Worm (Caenorhabditis elegans) whole organism, L4 larva: ENCODE results near the gene clec-133.
A peak's percentile ranks its signal among the peaks of the same experiment; 100 is the strongest.

Experiments used
- R02D3.7 ChIP-seq: fragments of 150-350 bp; sonication (generic microtip); optimal IDR thresholded peaks from 3 replicates; lab custom pipeline; 2014; ENCODE audit warnings: missing biosample characterization, missing genetic modification characterization
- Y105C5A.15 ChIP-seq: fragments of 200-800 bp; sonication (Bioruptor generic); IDR thresholded peaks from 2 replicates; pipeline ENCODE4 v1.3.6; 2022; ENCODE audit warnings: missing genetic modification characterization, missing compliant biosample characterization
- Y75B8A.6 ChIP-seq: fragments of 200-800 bp; sonication (Bioruptor generic); IDR thresholded peaks from 2 replicates; pipeline ENCODE4 v1.3.6; 2022; ENCODE audit warnings: missing genetic modification reagents, missing genetic modification characterization, missing compliant biosample characterization
- ZK337.2 ChIP-seq: fragments of 200-800 bp; sonication (Bioruptor generic); IDR thresholded peaks from 2 replicates; pipeline ENCODE4 v1.3.6; 2022; ENCODE audit warnings: missing genetic modification reagents, missing genetic modification characterization, missing compliant biosample characterization
- aha-1 ChIP-seq: fragments of 150-350 bp; peaks from one replicate; lab custom pipeline; 2014; ENCODE audit warnings: missing biosample characterization, missing genetic modification characterization
- attf-4 ChIP-seq: sonication (generic microtip); optimal IDR thresholded peaks from 3 replicates; lab custom pipeline; 2017; ENCODE audit warnings: missing biosample characterization, missing genetic modification characterization
- ceh-32 ChIP-seq: sonication (generic microtip); optimal IDR thresholded peaks from 2 replicates; lab custom pipeline; 2016; ENCODE audit warnings: mild to moderate bottlenecking, missing genetic modification characterization, missing compliant biosample characterization; ENCODE audit not compliant: poor library complexity
- ceh-82 ChIP-seq: sonication (generic microtip); optimal IDR thresholded peaks from 2 replicates; lab custom pipeline; 2017; ENCODE audit warnings: missing biosample characterization, missing genetic modification characterization
- daf-16 ChIP-seq, 3 experiments: sonication (generic microtip); optimal IDR thresholded peaks; 2 replicates each; lab custom pipeline; 2016 to 2017; ENCODE audit warnings: missing genetic modification characterization in 3 of 3, missing genetic modification reagents in 3 of 3, mild to moderate bottlenecking in 2 of 3, missing compliant biosample characterization in 2 of 3, missing biosample characterization in 1 of 3, moderate library complexity in 1 of 3
- daf-8 ChIP-seq: fragments of 200-800 bp; sonication (Bioruptor generic); IDR thresholded peaks from 2 replicates; pipeline ENCODE4 v1.3.6; 2022; ENCODE audit warnings: missing genetic modification characterization, missing compliant biosample characterization
- duxl-1 ChIP-seq: sonication (generic microtip); optimal IDR thresholded peaks from 2 replicates; lab custom pipeline; 2016; ENCODE audit warnings: mild to moderate bottlenecking, missing genetic modification characterization, moderate library complexity, missing compliant biosample characterization; ENCODE audit not compliant: poor library complexity
- jun-1 ChIP-seq: fragments of 150-350 bp; optimal IDR thresholded peaks from 2 replicates; lab custom pipeline; 2014; ENCODE audit warnings: missing biosample characterization, missing genetic modification reagents, missing genetic modification characterization
- lim-7 ChIP-seq: fragments of 200-800 bp; sonication (Bioruptor generic); IDR thresholded peaks from 2 replicates; pipeline ENCODE4 v1.3.6; 2022; ENCODE audit warnings: missing genetic modification characterization, missing compliant biosample characterization
- lin-15B ChIP-seq: fragments of 150-350 bp; sonication (generic microtip); optimal IDR thresholded peaks from 3 replicates; lab custom pipeline; 2014; ENCODE audit warnings: missing biosample characterization, missing genetic modification characterization
- lin-38 ChIP-seq: fragments of 200-800 bp; sonication (Bioruptor generic); IDR thresholded peaks from 2 replicates; pipeline ENCODE4 v1.3.6; 2022; ENCODE audit warnings: missing genetic modification reagents, missing genetic modification characterization, missing compliant biosample characterization
- lsy-2 ChIP-seq, 2 experiments: fragments of 150-350 bp in 1 of 2; sonication (generic microtip) in 1 of 2; optimal IDR thresholded peaks; 2 replicates each; lab custom pipeline; 2014 to 2017; ENCODE audit warnings: missing biosample characterization in 2 of 2, missing genetic modification characterization in 2 of 2
- mep-1 ChIP-seq: fragments of 150-350 bp; sonication (generic microtip); optimal IDR thresholded peaks from 3 replicates; lab custom pipeline; 2014; ENCODE audit warnings: missing biosample characterization, missing genetic modification characterization
- nhr-10 ChIP-seq: fragments of 150-350 bp; optimal IDR thresholded peaks from 2 replicates; lab custom pipeline; 2014; ENCODE audit warnings: missing biosample characterization, missing genetic modification characterization
- nhr-11 ChIP-seq: fragments of 150-350 bp; optimal IDR thresholded peaks from 2 replicates; lab custom pipeline; 2014; ENCODE audit warnings: missing biosample characterization, missing genetic modification characterization
- nhr-77 ChIP-seq: fragments of 150-350 bp; optimal IDR thresholded peaks from 2 replicates; lab custom pipeline; 2014; ENCODE audit warnings: missing biosample characterization, missing genetic modification characterization
- pqm-1 ChIP-seq: sonication (generic microtip); optimal IDR thresholded peaks from 2 replicates; lab custom pipeline; 2017; ENCODE audit warnings: missing biosample characterization, missing genetic modification characterization
- snpc-4 ChIP-seq: fragments of 150-350 bp; optimal IDR thresholded peaks from 2 replicates; lab custom pipeline; 2014; ENCODE audit warnings: missing biosample characterization, missing genetic modification characterization
- spr-1 ChIP-seq: sonication (generic microtip); optimal IDR thresholded peaks from 2 replicates; lab custom pipeline; 2016; ENCODE audit warnings: mild to moderate bottlenecking, missing genetic modification characterization, missing compliant biosample characterization
- spr-3 ChIP-seq: fragments of 200-800 bp; sonication (Bioruptor generic); optimal IDR thresholded peaks from 2 replicates; lab custom pipeline; 2018; ENCODE audit warnings: mild to moderate bottlenecking, missing genetic modification characterization, missing compliant biosample characterization
- tag-97 ChIP-seq: fragments of 200-800 bp; sonication (Bioruptor generic); IDR thresholded peaks from 2 replicates; pipeline ENCODE4 v1.3.6; 2022; ENCODE audit warnings: missing genetic modification characterization, missing compliant biosample characterization
- unc-39 ChIP-seq: sonication (generic microtip); optimal IDR thresholded peaks from 2 replicates; lab custom pipeline; 2017; ENCODE audit warnings: missing biosample characterization, missing genetic modification characterization
- unc-62 ChIP-seq, 3 experiments: fragments of 150-350 bp in 1 of 3; sonication (generic microtip); optimal IDR thresholded peaks in 2 of 3; peaks in 1 of 3; 1 replicate in 1 of 3; 2 replicates in 2 of 3; lab custom pipeline; 2014 to 2017; ENCODE audit warnings: missing biosample characterization in 3 of 3, missing genetic modification characterization in 3 of 3, missing genetic modification reagents in 3 of 3, missing genotype in 1 of 3

The clec-133 gene

ce11 chrII:3569118-3569517, 9.1 kb upstream of the clec-133 start, which contains the start of gene clec-127:
clec-127 (minus strand) TSS chrII:3569218.
- TF ChIP-seq Y75B8A.6 (GFP tag; lab: Robert Waterston, UW) = no peak
- TF ChIP-seq daf-16 (GFP tag; optimal IDR thresholded peaks at IDR 0.05; lab: Kevin White, UChicago) = no peak
- peak; percentile 22 for TF ChIP-seq daf-16 (tag; optimal IDR thresholded peaks at IDR 0.05; lab: Kevin White, UChicago)
- TF ChIP-seq Y105C5A.15 = no peak

- TF ChIP-seq duxl-1 (tag; lab: Kevin White, UChicago) (no peak), aha-1 (tag; lab: Kevin White, UChicago) (peak; percentile 51)
Observed at ce11 chrII:3570927-3571538, 7.2 kb upstream of the clec-133 start, which contains the start of the genes clec-128 and clec-129. clec-128 (minus strand) TSS chrII:3571027. clec-129 (plus strand) TSS chrII:3571488.

DNA sequence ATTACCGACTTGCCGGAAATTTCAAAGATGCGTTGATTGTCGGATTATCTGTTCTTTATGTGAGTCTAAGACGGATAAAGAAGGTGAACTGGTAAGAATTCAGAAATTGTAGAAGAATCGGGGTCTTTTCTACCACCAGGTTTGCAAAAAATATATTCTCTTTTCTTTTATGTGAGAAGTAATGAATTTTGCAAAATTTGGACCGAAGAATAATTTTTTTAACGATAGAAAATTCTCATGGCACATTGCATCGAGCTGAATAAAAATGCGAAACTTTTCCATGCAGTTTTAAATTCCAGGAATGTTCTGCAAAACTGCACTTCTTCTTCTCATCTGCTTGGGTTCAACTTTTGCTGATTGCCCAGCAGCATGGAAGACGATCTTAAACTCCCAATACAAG, 5.0 kb upstream of the clec-133 start, which contains the start of gene clec-130:
Gene clec-130 (plus strand): TSS at position 301 of the 400 bp plus-strand sequence.
- no peak for TF ChIP-seq pqm-1 (tag; lab: Kevin White, UChicago)
- no peak for TF ChIP-seq lin-38
- TF ChIP-seq mep-1 (tag; lab: Kevin White, UChicago) = no peak
- no peak for TF ChIP-seq ceh-82
- no peak for TF ChIP-seq ceh-32
- TF ChIP-seq jun-1 (tag; lab: Kevin White, UChicago) = no peak
- TF ChIP-seq Y75B8A.6 (GFP tag; lab: Robert Waterston, UW) = no peak
- TF ChIP-seq Y105C5A.15 = no peak
- no peak for TF ChIP-seq unc-62 (GFP tag; optimal IDR thresholded peaks at IDR 0.05 in 1 of 2; lab: Kevin White, UChicago)
- no peak for TF ChIP-seq unc-62 (tag; optimal IDR thresholded peaks at IDR 0.05; lab: Kevin White, UChicago)
- no peak for TF ChIP-seq tag-97 (GFP tag; lab: Robert Waterston, UW)
- TF ChIP-seq snpc-4 = no peak
- TF ChIP-seq R02D3.7 (tag; lab: Kevin White, UChicago) = no peak
- TF ChIP-seq, all 104 proteins: peak for 0

DNA sequence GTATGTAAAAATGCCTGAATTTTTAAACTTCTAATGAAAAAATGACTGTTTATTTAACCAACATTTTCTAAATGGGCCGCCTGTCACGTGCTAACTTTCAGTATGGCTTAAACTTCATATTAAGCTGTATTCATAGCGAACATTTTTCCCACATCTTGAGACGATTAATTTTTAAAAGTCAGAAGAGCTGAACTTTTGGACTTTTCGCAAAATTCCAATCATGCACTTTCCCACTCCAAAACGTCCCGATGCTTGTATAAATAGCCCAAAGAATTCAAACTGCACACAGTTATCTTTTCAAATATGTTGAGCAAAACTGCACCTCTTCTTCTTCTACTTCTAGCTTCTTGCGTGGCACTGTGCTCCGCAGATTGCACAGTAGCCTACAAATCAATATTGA, 1.5 kb upstream of the clec-133 start, which contains the start of gene clec-132:
Gene clec-132 (plus strand): TSS at position 301 of the 400 bp plus-strand sequence.
- TF ChIP-seq lim-7 (GFP tag; lab: Robert Waterston, UW) = no peak
- TF ChIP-seq unc-39 = no peak
- TF ChIP-seq spr-3 (GFP tag; lab: Kevin White, UChicago) = no peak
- no peak for TF ChIP-seq lin-15B
- TF ChIP-seq nhr-10 = no peak

- no peak for TF ChIP-seq nhr-11
- peak; percentile 35 for TF ChIP-seq aha-1 (tag; lab: Kevin White, UChicago)
- TF ChIP-seq, all 104 proteins: peak for 1
Observed at ce11 chrII:3579767-3580166, 1.5 kb downstream of the clec-133 start, which contains the start of gene clec-134. clec-134 (plus strand) TSS chrII:3580067.

DNA sequence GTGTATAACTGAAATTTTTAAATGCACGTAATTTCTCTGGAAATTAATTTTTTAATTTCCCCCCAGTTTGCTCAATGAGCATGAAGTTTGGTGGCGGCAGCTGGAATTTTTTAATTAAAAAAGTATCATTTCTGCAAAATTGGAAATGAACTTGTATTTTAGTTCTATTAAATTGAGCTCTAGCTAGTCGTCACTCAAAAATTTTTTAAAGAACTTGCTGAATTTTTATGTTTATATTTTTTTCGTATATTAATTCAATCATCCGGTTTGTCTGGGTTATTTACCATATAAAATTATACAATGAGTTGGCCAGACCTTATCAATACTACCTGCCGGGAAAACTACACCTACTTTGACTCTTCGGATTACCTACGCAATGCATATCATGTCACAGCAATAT, 3.5 kb downstream of the clec-133 start, which contains the start of gene srh-59:
Gene srh-59 (plus strand): TSS at position 301 of the 400 bp plus-strand sequence.
- TF ChIP-seq unc-62 (GFP tag; optimal IDR thresholded peaks at IDR 0.05 in 1 of 2; lab: Kevin White, UChicago) = peak in 1 of 2 experiments; percentile 9
- no peak for TF ChIP-seq unc-62 (tag; optimal IDR thresholded peaks at IDR 0.05; lab: Kevin White, UChicago)
- TF ChIP-seq ZK337.2 (GFP tag; lab: Robert Waterston, UW) = no peak
- TF ChIP-seq lsy-2 (tag; optimal IDR thresholded peaks at IDR 0.05; lab: Kevin White, UChicago) = no peak
- TF ChIP-seq ceh-82 = no peak
- no peak for TF ChIP-seq attf-4 (tag; lab: Kevin White, UChicago)
- no peak for TF ChIP-seq spr-3 (GFP tag; lab: Kevin White, UChicago)
- no peak for TF ChIP-seq nhr-77
- TF ChIP-seq, all 104 proteins: peak for 1

ce11 chrII:3583402-3583801, 5.2 kb downstream of the clec-133 start, which contains the start of gene srh-60:
srh-60 (plus strand) TSS chrII:3583702.
- TF ChIP-seq ceh-82 (no peak), spr-1 (tag; lab: Kevin White, UChicago) (no peak), daf-8 (GFP tag; lab: Robert Waterston, UW) (no peak)
- TF ChIP-seq, all 104 proteins: peak for 0
